Worm (Caenorhabditis elegans): Measurements from ENCODE around the gene C08E3.13.

The C08E3.13 gene

DNA sequence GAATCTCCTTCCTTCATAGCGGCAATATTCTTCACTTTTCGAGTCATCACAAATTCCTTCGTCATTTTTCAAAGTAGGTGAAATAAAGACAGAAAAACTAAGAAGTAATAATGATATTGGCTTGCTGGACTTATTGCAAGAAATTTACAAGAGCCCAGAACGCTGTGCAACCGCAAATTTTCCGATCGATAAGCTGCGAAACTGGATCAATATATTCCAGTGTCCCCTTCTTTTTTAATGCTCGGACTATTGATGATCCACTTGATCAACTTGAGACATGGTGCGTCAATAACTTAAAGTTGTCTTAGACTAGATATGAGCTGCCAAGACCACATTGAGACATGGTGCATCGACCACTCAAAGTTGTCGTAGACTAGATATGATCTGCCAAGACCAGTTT is 26.0 kb downstream of the C08E3.13 start, which contains the start of gene bath-33:
TSS of gene bath-33 (minus strand) at position 101 of the 400 bp plus-strand sequence.
- TF ChIP-seq unc-62 (GFP tag; optimal IDR thresholded peaks at IDR 0.05), result no peak

DNA sequence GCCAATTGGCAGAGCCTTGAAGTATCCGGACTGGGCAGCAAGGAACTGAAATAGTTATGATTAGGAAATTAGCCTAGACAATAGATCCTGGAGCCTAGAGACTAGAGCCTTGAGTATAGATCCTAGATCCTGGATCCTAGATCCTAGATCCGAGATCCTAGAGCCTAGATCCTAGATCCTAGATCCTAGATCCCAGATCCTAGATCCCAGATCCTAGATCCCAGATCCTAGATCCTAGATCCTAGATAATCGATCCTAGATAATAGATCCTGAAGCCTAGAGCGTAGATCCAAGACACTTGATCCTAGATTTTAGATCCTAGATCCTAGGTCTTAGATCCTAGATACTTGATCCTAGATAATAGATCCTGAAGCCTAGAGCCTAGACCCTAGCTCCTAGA is 27.1 kb downstream of the C08E3.13 start:
- no peak for TF ChIP-seq unc-62 (GFP tag; optimal IDR thresholded peaks at IDR 0.05)

DNA sequence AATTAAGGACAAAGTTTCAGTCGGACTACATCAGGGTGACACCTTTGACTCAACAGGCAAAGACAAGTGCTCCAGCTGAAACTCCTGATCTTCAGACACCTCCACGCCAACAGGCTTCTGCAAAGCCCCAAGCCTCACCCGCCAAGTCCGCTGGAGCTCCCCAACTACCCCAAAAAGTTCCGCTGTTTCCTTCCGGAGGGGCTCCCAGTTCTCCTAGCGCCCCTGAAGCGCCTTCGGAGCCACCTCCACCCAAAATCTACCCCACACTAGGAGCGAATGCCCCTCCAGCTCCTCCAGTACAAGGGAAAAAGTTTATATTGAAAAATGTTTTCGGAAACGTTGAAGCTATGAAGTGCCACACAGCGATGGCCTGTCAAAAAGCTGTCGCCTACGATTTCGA is 29.1 kb downstream of the C08E3.13 start:
- TF ChIP-seq unc-62 (GFP tag; optimal IDR thresholded peaks at IDR 0.05), result no peak

DNA sequence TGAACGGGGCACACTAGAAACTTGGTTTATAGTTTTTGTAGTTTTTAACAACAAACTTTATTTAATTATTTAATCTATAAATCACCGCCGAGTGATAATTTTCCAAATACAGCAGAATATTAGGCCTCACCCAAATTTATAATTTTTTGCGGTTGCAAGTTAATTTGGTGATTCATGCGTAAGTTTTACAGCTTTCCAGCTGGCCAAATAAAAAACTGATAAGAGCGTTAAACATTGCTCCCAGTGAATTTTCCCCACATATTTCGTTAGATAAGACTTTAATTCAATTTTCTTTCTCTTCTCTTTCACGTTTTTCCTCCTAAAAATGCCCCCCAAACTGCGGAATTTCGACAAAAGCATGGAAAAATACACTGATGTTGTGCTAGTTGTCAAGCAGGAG is 30.6 kb downstream of the C08E3.13 start, which contains the start of gene bath-47:
TSS of gene bath-47 (plus strand) at position 305 of the 400 bp plus-strand sequence.
- no peak for TF ChIP-seq unc-62 (GFP tag; optimal IDR thresholded peaks at IDR 0.05)

DNA sequence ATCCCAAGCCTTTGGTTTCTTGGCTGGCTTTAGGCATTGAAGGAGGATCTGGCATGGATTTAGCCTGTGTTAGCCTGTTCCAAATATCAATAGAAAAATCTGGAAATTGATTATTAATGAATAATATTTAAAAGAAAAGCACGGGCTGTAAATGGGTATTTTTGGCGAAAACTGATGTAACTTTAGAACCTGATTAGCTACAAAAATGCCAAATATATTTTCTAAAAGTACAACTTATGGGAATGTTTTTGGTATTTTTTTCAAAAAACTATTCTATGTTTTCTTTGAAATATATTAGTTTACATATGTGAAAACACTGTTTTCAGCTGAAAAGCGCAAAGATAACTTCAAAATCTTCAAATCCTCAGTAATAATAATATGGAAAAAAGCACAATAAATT is 31.5 kb downstream of the C08E3.13 start, which contains the start of gene bath-26:
TSS of gene bath-26 (minus strand) at position 101 of the 400 bp plus-strand sequence.
- no peak for TF ChIP-seq unc-62 (GFP tag; optimal IDR thresholded peaks at IDR 0.05)

DNA sequence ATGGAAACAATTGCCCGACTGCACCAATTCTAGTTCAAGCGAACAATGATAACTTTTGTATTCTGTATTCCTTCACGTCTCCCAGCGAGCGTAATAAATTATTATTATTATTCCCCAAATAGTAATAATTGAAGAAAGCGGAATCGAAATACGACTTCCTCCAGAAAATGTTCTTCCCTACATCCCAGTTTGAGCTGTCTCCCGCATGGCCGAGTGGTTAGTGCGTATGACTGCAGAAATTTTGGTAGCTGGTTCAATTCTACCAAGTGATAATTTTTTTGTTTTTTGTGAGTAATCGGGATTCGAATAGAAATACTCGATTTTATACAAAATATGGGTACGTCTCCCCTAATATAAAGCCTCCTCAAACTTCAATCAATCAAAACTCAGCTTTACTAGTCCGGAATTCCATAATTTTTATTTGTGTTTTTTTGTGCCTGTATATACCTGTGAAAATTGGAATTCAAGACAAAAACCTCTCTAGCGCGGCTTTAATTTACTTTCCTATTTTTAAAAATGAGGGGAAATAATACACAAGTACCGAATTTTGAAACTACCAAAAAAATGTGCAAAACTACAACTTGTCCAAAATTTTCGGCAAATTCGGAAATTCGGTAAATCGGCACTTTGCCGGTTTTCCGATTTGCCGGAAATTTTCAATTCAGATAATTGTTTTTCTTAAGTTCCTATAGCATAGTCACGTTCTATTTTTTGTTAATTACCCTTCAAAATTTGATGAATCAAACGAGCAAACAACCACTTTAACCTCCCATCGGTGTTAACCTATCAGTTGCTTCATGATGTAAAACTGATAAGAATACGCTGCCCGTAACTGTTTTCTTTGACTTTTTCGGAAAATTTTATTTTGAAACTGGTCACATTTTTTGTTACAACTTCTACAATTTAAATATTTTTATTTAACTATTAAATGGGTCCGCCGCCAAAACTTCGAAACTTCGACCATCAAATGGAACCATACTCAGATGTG is 34.7 kb downstream of the C08E3.13 start, which contains the start of gene bath-46:
TSS of gene bath-46 (plus strand) at position 806 of the 988 bp plus-strand sequence.
- TF ChIP-seq unc-62 (GFP tag; optimal IDR thresholded peaks at IDR 0.05), result no peak

DNA sequence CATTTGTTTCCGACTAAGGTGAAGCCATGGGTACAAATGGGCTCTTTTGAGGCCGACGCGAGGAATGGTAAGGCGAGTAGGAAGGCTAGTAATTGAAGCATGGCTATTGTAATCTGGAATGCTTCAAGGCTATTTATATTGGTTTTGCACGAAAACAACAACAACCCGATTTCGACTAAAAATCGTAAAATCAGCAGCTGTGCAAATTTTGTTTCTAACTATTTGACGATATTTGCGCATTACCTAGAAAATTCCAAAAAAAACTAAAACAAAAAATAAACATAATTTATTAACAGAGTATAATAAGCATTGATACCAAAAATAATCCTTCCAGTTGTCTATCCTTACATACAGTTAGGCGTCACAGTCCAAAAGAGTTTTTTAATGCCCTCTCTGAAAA is 37.0 kb downstream of the C08E3.13 start, which contains the start of gene clec-20:
TSS of gene clec-20 (minus strand) at position 101 of the 400 bp plus-strand sequence.
- no peak for TF ChIP-seq unc-62 (GFP tag; optimal IDR thresholded peaks at IDR 0.05)

DNA sequence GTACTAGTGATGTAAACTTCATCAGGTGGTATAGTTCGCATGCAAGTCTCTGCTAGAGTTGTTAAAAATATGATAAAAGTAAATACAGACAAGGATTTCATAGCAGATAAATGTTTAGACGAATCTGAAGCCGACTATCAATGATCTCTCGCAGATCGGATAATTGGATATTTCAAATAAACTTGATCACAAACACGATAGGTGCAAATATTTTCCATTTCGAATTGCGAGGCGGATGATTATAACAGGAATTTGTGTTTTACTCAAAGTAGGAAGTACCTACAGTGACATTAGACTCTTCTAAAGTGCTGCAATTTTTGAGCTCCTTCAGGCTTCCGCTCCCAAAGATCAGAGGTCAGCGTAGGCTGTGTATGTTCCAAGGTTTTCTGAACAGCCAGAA is 42.3 kb downstream of the C08E3.13 start, which contains the start of gene T07H3.7:
TSS of gene T07H3.7 (minus strand) at position 101 of the 400 bp plus-strand sequence.
- TF ChIP-seq unc-62 (GFP tag; optimal IDR thresholded peaks at IDR 0.05), result no peak

DNA sequence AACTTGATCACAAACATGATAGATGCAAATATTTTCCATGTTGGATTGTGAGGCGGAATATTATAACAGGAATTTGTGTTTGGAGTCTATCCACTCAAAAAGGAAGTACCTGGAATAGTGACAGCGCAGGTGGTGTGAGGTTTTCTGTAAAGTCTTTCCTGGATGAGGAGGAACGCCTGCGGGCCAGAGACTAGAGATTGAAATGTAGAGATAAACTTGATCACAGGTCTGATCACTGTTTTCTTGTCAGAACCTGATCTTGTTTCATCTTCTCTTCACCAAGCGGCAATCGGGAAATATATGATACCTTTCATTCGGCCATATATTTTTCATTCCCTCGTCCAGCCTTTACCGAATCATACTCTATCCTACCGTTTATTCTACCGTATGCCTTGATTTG is 45.8 kb downstream of the C08E3.13 start, which contains the start of gene T07H3.8:
TSS of gene T07H3.8 (plus strand) at position 301 of the 400 bp plus-strand sequence.
- no peak for TF ChIP-seq unc-62 (GFP tag; optimal IDR thresholded peaks at IDR 0.05)

DNA sequence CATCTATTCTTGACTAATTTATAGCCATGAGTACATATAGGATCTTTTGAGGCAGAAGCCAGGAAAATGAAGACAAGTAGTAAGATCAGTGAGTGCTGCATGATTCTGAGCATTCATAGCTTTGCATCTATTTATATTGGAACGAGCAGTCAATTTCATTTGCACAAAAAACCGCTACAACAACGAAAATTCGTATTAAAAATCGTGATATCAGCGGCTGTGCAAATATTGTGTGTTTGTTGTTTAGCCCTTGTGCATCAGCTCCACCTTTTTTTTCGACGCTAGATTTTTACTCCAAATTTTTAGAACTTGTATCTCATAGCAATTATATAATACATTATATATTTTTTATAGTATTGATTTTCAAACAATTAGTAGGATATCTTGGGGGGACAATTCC is 48.0 kb downstream of the C08E3.13 start, which contains the start of gene clec-21:
TSS of gene clec-21 (minus strand) at position 101 of the 400 bp plus-strand sequence.
- no peak for TF ChIP-seq unc-62 (GFP tag; optimal IDR thresholded peaks at IDR 0.05)

Data from whole organism, dauer.